Worm (Caenorhabditis elegans) whole organism, midembryonic: ENCODE data around the gene gld-3.

ENCODE experiments used
- T22C8.4 ChIP-seq: fragments of 200-800 bp; sonication (Bioruptor generic); IDR thresholded peaks from 2 replicates; pipeline ENCODE4 v1.3.6; 2022; ENCODE audit warnings: missing genetic modification characterization, missing compliant biosample characterization
- cog-1 ChIP-seq: sonication (generic microtip); optimal IDR thresholded peaks from 2 replicates; lab custom pipeline; 2016; ENCODE audit warnings: missing genetic modification characterization, missing compliant biosample characterization
- flt-1 ChIP-seq: fragments of 200-800 bp; sonication (Bioruptor generic); IDR thresholded peaks from 2 replicates; pipeline ENCODE4 v1.3.6; 2022; ENCODE audit warnings: missing genetic modification characterization, missing compliant biosample characterization
- klf-2 ChIP-seq: fragments of 200-800 bp; sonication (Bioruptor generic); conservative IDR thresholded peaks from 2 replicates; pipeline ENCODE4 v1.3.6; 2022; ENCODE audit warnings: missing genetic modification reagents, missing genetic modification characterization, missing compliant biosample characterization
- med-1 ChIP-seq: sonication (generic microtip); optimal IDR thresholded peaks from 2 replicates; lab custom pipeline; 2017; ENCODE audit warnings: missing genetic modification characterization, mild to moderate bottlenecking, missing compliant biosample characterization, antibody characterized with exemption, missing genetic modification reagents; ENCODE audit not compliant: insufficient read depth
- ref-1 ChIP-seq: fragments of 200-800 bp; sonication (Bioruptor generic); conservative IDR thresholded peaks from 2 replicates; pipeline ENCODE4 v1.3.6; 2022; ENCODE audit warnings: missing genetic modification reagents, missing genetic modification characterization, missing compliant biosample characterization
- tab-1 ChIP-seq: fragments of 200-800 bp; sonication (Bioruptor generic); IDR thresholded peaks from 2 replicates; pipeline ENCODE4 v1.3.6; 2022; ENCODE audit warnings: missing genetic modification characterization, missing compliant biosample characterization
- ztf-23 ChIP-seq: fragments of 200-800 bp; sonication (Bioruptor generic); IDR thresholded peaks from 2 replicates; pipeline ENCODE4 v1.3.6; 2022; ENCODE audit warnings: missing genetic modification reagents, missing genetic modification characterization, missing compliant biosample characterization
- ztf-29 ChIP-seq: fragments of 200-800 bp; sonication (Bioruptor generic); IDR thresholded peaks from 2 replicates; pipeline ENCODE4 v1.3.6; 2022; ENCODE audit warnings: missing genetic modification reagents, missing genetic modification characterization, missing compliant biosample characterization

The gld-3 gene

DNA sequence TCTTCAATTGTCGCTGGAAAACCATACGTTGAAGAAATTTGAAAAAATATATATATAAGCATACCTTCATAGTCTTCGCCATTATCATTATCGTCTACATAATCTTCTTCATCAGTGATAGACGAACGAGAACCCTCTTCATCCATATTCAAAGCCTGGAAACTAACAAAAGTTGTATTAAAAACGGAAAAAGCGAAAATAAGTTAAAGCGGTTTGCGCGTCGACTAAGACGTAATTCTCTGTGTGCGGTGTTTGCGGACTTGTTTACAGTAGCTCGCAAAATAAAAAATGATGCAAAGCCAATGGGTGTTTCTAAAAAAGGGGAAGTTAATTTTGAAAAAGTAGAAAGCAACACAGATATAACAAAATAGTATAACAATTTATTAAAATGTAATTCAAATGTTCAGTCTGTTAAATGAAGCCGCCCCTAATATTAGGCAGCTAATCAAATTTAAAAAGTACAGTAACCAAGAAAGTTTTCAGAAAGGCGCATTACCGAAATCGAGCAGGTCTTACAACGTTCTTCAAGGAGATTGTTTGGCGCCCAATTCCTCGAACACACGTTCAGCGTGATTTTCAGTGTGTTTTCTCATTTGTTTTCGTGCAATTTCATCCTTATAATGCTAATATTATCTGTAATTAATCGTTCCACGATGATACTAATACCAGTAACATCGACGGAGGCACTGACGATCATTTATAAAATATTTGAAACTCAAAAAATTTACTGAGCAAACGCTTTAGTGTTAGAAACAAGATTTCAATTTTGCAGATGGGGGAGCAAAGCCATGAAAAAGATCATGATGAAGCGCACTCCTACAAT lies at the start of gene gld-3, which contains the start of gene T07F8.4:
Gene gld-3, plus strand, starts transcription at position 773 of the 823 bp plus-strand sequence.
Gene T07F8.4, minus strand, starts transcription at position 162 of the 823 bp plus-strand sequence.
- TF ChIP-seq ref-1 (GFP tag; lab: Robert Waterston, UW) = no peak

DNA sequence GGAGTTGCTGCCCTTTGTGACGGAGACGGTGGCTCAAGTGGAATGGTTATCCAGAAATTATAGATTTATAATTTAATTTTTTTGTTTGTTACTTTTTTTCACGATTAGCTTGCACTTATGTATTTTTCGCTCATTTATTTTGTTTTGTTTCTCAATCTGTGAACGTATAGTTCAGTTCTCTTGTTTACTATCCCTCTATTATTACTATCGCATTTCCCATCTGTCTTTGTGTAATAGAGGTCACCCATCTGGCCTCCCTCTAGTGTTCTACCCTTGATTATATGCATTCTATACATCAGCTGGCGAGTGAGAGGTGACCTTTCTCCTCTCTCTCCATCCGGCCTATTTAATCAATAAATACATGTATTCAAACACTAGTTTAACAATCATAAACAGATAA lies 48.4 kb upstream of the gld-3 start, which contains the start of the genes T02G5.14 and T02G5.15:
Gene T02G5.14, plus strand, starts transcription at position 301 of the 400 bp plus-strand sequence.
Gene T02G5.15, plus strand, starts transcription at position 301 of the 400 bp plus-strand sequence.
- TF ChIP-seq T22C8.4 (GFP tag; lab: Robert Waterston, UW) = peak; percentile 58

DNA sequence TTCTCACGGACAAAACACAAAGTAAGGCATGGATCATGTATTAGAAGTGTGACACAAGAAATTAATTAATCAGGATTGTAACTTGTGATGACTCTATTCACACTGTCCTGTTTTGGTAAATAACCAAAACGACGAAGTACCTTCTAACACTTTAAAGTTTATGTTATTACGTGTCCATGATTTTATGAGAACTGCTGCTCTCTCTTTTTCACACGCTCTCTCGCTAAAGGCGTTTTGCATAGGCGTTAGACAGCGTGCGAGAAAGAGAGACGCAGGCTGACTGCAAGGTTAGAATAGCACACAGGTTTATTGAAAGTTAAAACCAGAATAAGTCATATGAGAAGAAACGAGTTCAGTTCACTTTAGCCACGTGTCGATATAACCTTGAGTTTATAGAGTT lies 42.4 kb upstream of the gld-3 start:
- TF ChIP-seq klf-2 (GFP tag; lab: Robert Waterston, UW) (no peak), ztf-23 (GFP tag; lab: Robert Waterston, UW) (no peak), T22C8.4 (GFP tag; lab: Robert Waterston, UW) (no peak), tab-1 (GFP tag; lab: Robert Waterston, UW) (no peak), med-1 (GFP tag; lab: Kevin White, UChicago) (no peak), flt-1 (GFP tag; lab: Robert Waterston, UW) (no peak)

DNA sequence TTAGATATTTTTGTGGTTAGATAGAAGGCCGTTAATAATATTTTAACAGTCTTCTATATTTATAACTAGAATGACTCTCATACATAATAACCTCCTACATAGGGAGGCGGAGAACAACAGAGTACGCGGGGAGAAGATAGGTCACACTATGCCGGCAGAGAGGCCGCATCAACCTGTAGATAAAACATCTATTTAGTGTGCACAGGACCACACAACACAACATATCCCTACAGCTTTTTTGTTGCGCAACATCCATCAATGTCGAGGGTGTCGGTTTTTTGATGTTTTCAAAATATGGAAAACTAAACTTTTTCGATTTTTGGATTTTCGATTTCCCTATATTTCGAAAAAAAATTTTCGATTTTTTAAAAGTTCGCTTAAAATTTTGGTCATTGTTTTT lies 41.6 kb upstream of the gld-3 start:
- TF ChIP-seq med-1 (GFP tag; lab: Kevin White, UChicago) (no peak), tab-1 (GFP tag; lab: Robert Waterston, UW) (no peak), ztf-29 (no peak), klf-2 (GFP tag; lab: Robert Waterston, UW) (no peak), ref-1 (GFP tag; lab: Robert Waterston, UW) (no peak), T22C8.4 (GFP tag; lab: Robert Waterston, UW) (no peak), ztf-23 (GFP tag; lab: Robert Waterston, UW) (no peak), flt-1 (GFP tag; lab: Robert Waterston, UW) (no peak), cog-1 (tag; lab: Kevin White, UChicago) (no peak)

DNA sequence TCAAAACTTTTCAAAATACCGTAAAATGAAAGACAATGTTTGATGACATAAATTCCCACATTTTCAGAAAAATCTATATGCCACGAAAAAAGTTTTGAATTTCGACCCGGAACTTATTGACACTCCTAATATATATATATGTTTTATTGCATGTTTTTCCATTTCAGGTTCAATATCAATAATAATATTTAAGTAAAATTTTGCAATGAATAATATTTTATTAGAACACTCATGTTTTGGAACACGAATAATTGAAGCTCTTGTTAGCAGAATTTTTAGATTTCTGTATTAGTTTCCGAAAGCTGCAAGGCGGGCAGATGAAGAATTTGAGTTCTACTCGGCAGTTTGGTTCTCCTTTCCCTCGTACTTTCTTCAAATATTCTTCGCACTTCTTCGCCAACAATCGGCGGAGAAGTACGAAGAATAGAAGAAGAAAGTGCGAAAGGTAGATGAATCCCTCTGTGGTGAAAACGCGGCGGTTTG lies 39.1 kb upstream of the gld-3 start, which contains the start of gene T02G5.3:
Gene T02G5.3, plus strand, starts transcription at position 51 of the 483 bp plus-strand sequence.
- TF ChIP-seq flt-1 (GFP tag; lab: Robert Waterston, UW) (0 out of 2 replicates have a peak, but pooled peaks have one; percentile 40), tab-1 (GFP tag; lab: Robert Waterston, UW) (no peak)

DNA sequence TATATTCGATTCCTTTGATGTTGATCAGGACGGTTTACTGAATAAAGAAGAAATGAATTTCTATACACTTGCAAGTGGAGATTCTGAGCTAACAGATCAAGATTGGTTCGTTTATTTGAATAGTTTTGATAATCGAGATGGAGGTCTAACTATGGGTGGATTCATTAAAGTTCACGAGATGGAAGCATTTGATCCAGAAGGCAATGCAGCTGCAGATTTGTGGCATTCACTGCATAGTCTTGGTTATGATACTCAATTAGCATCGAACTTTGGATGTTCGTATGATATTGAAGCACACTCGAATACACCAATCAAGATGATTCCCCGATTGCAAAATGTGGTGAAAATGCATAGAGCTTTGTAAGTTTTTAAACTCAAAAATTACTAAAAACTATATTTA lies 36.5 kb upstream of the gld-3 start:
- no peak for TF ChIP-seq ztf-23 (GFP tag; lab: Robert Waterston, UW)
- TF ChIP-seq ztf-29 = no peak
- no peak for TF ChIP-seq klf-2 (GFP tag; lab: Robert Waterston, UW)
- no peak for TF ChIP-seq flt-1 (GFP tag; lab: Robert Waterston, UW)
- TF ChIP-seq med-1 (GFP tag; lab: Kevin White, UChicago) = no peak
- TF ChIP-seq T22C8.4 (GFP tag; lab: Robert Waterston, UW) = no peak
- TF ChIP-seq cog-1 (tag; lab: Kevin White, UChicago) = no peak
- TF ChIP-seq ref-1 (GFP tag; lab: Robert Waterston, UW) = no peak
- no peak for TF ChIP-seq tab-1 (GFP tag; lab: Robert Waterston, UW)

DNA sequence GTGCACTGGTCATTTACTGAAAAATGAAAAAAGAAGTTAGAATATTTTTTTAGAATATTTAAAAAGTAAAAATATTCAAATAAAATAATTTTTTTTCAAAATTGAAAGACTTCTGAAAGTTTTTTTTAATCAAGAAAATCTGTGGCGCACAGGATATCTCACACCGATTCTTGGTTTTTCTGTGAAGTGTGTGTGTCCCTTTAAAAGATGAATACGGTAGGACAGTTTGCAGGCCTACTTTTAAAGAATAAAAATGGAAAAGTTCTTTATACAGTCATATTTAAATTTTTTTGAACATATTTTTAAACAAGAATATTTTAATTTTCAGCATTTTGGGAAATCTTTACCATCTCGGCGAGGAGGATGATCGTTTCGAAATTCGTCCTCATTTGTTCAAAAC lies 33.9 kb upstream of the gld-3 start, which contains the start of gene mct-5:
Gene mct-5, minus strand, starts transcription at position 16 of the 400 bp plus-strand sequence.
- no peak for TF ChIP-seq klf-2 (GFP tag; lab: Robert Waterston, UW)
- TF ChIP-seq ztf-29 = no peak
- no peak for TF ChIP-seq ref-1 (GFP tag; lab: Robert Waterston, UW)
- no peak for TF ChIP-seq med-1 (GFP tag; lab: Kevin White, UChicago)
- no peak for TF ChIP-seq ztf-23 (GFP tag; lab: Robert Waterston, UW)
- no peak for TF ChIP-seq T22C8.4 (GFP tag; lab: Robert Waterston, UW)
- TF ChIP-seq flt-1 (GFP tag; lab: Robert Waterston, UW) = no peak
- TF ChIP-seq cog-1 (tag; lab: Kevin White, UChicago) = no peak
- no peak for TF ChIP-seq tab-1 (GFP tag; lab: Robert Waterston, UW)

DNA sequence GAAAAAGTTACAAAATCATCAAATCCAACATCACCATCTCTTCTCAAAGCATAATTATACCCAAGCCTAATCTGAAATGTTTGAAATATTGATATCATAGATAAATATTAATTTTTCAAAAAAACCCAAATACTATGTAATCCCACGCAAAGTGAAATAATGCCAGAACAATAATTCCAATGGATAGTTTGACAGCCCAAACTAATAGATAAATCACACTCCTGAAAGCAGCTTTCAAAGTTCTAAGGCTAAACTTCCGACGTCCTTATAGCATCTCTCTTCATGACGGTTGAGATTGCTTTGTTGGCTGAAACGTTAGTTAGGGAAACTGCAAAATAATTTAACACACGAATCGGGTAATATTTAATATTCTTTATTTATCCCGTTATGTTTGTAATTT lies 33.2 kb upstream of the gld-3 start:
- TF ChIP-seq T22C8.4 (GFP tag; lab: Robert Waterston, UW) = no peak
- no peak for TF ChIP-seq ztf-29
- no peak for TF ChIP-seq ztf-23 (GFP tag; lab: Robert Waterston, UW)
- TF ChIP-seq flt-1 (GFP tag; lab: Robert Waterston, UW) = no peak
- no peak for TF ChIP-seq tab-1 (GFP tag; lab: Robert Waterston, UW)
- TF ChIP-seq med-1 (GFP tag; lab: Kevin White, UChicago) = no peak
- no peak for TF ChIP-seq ref-1 (GFP tag; lab: Robert Waterston, UW)
- no peak for TF ChIP-seq cog-1 (tag; lab: Kevin White, UChicago)
- TF ChIP-seq klf-2 (GFP tag; lab: Robert Waterston, UW) = no peak

DNA sequence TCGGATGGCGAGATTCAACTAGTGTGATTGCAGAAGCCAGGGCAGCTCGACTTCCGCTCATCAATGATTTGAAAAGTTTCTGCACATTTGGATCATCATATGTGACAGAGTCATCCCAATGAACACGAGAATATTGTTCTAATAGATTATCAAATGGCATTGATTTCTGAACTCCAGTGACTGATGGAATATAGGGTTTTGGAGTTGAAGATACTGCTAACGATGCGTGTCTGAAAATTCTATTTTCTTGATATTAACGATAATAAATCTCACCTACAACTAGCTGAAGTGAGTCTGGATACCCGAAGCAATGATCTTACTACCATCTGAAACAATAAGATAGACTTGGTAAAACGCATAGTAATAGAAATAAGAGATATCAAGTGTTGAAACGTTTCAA lies 31.6 kb upstream of the gld-3 start, which contains the start of gene mmaa-1:
Gene mmaa-1, minus strand, starts transcription at position 328 of the 400 bp plus-strand sequence.
- TF ChIP-seq cog-1 (tag; lab: Kevin White, UChicago) (no peak), ref-1 (GFP tag; lab: Robert Waterston, UW) (no peak), med-1 (GFP tag; lab: Kevin White, UChicago) (no peak), klf-2 (GFP tag; lab: Robert Waterston, UW) (no peak), T22C8.4 (GFP tag; lab: Robert Waterston, UW) (no peak), ztf-23 (GFP tag; lab: Robert Waterston, UW) (no peak), ztf-29 (no peak), flt-1 (GFP tag; lab: Robert Waterston, UW) (no peak), tab-1 (GFP tag; lab: Robert Waterston, UW) (no peak)
